Worm (Caenorhabditis elegans) whole organism, late embryonic: ENCODE measurements around the gene srbc-34.

Experiments
- C38D4.7 ChIP-seq: fragments of 200-800 bp; sonication (Bioruptor generic); optimal IDR thresholded peaks from 2 replicates; lab custom pipeline; 2018; ENCODE audit warnings: mild to moderate bottlenecking, missing genetic modification characterization, moderate library complexity, missing compliant biosample characterization
- K02D7.2 ChIP-seq: sonication (generic microtip); optimal IDR thresholded peaks from 2 replicates; lab custom pipeline; 2017; ENCODE audit warnings: mild to moderate bottlenecking, missing genetic modification characterization, missing compliant biosample characterization
- T23F11.4 ChIP-seq: fragments of 200-800 bp; sonication (Bioruptor generic); optimal IDR thresholded peaks from 2 replicates; lab custom pipeline; 2018; ENCODE audit warnings: mild to moderate bottlenecking, missing genetic modification characterization, missing compliant biosample characterization
- ahr-1 ChIP-seq: sonication (generic microtip); optimal IDR thresholded peaks from 2 replicates; lab custom pipeline; 2016; ENCODE audit warnings: missing genetic modification characterization, missing compliant biosample characterization
- ceh-14 ChIP-seq: sonication (generic microtip); optimal IDR thresholded peaks from 2 replicates; lab custom pipeline; 2016; ENCODE audit warnings: missing genotype, missing genetic modification characterization, missing compliant biosample characterization
- ceh-2 ChIP-seq: sonication (generic microtip); optimal IDR thresholded peaks from 2 replicates; lab custom pipeline; 2016; ENCODE audit warnings: missing genotype, missing genetic modification characterization, missing compliant biosample characterization
- ceh-22 ChIP-seq: sonication (generic microtip); optimal IDR thresholded peaks from 2 replicates; lab custom pipeline; 2017; ENCODE audit warnings: missing biosample characterization, missing genetic modification characterization
- ceh-34 ChIP-seq: sonication (generic microtip); optimal IDR thresholded peaks from 2 replicates; lab custom pipeline; 2016; ENCODE audit warnings: mild to moderate bottlenecking, missing genetic modification characterization, missing compliant biosample characterization
- ceh-9 ChIP-seq: sonication (generic microtip); optimal IDR thresholded peaks from 2 replicates; lab custom pipeline; 2016; ENCODE audit warnings: mild to moderate bottlenecking, missing genetic modification characterization, inconsistent platforms, missing compliant biosample characterization
- che-1 ChIP-seq: sonication (generic microtip); optimal IDR thresholded peaks from 2 replicates; lab custom pipeline; 2016; ENCODE audit warnings: mild to moderate bottlenecking, missing genetic modification characterization, missing compliant biosample characterization
- dmd-4 ChIP-seq: sonication (generic microtip); optimal IDR thresholded peaks from 2 replicates; lab custom pipeline; 2016; ENCODE audit warnings: borderline replicate concordance, missing genetic modification characterization, missing compliant biosample characterization
- dve-1 ChIP-seq: sonication (generic microtip); optimal IDR thresholded peaks from 2 replicates; lab custom pipeline; 2017; ENCODE audit warnings: antibody characterized with exemption, mild to moderate bottlenecking, missing genetic modification characterization, missing compliant biosample characterization
- elt-2 ChIP-seq: sonication (generic microtip); optimal IDR thresholded peaks from 2 replicates; lab custom pipeline; 2016; ENCODE audit warnings: missing genetic modification reagents, missing genetic modification characterization, missing compliant biosample characterization
- elt-4 ChIP-seq: sonication (generic microtip); optimal IDR thresholded peaks from 2 replicates; lab custom pipeline; 2016; ENCODE audit warnings: missing genetic modification characterization, missing compliant biosample characterization
- ets-4 ChIP-seq: sonication (generic microtip); optimal IDR thresholded peaks from 2 replicates; lab custom pipeline; 2016; ENCODE audit warnings: missing genetic modification characterization, missing compliant biosample characterization
- fkh-6 ChIP-seq: sonication (generic microtip); optimal IDR thresholded peaks from 2 replicates; lab custom pipeline; 2016; ENCODE audit warnings: missing genetic modification characterization, missing compliant biosample characterization
- gmeb-2 ChIP-seq: sonication (generic microtip); optimal IDR thresholded peaks from 2 replicates; lab custom pipeline; 2016; ENCODE audit warnings: missing genetic modification characterization, inconsistent platforms, missing compliant biosample characterization
- hlh-15 ChIP-seq: sonication (generic microtip); optimal IDR thresholded peaks from 2 replicates; lab custom pipeline; 2016; ENCODE audit warnings: missing genetic modification characterization, missing compliant biosample characterization
- hlh-6 ChIP-seq: sonication (generic microtip); optimal IDR thresholded peaks from 2 replicates; lab custom pipeline; 2016; ENCODE audit warnings: missing genotype, missing genetic modification characterization, missing compliant biosample characterization
- lim-6 ChIP-seq: sonication (generic microtip); optimal IDR thresholded peaks from 2 replicates; lab custom pipeline; 2016; ENCODE audit warnings: missing genetic modification characterization, missing compliant biosample characterization
- lin-11 ChIP-seq: fragments of 200-800 bp; sonication (Bioruptor generic); optimal IDR thresholded peaks from 2 replicates; lab custom pipeline; 2018; ENCODE audit warnings: mild to moderate bottlenecking, missing genetic modification characterization, missing compliant biosample characterization
- madf-2 ChIP-seq: sonication (generic microtip); optimal IDR thresholded peaks from 2 replicates; lab custom pipeline; 2017; ENCODE audit warnings: missing genetic modification characterization, missing compliant biosample characterization
- mec-3 ChIP-seq: sonication (generic microtip); optimal IDR thresholded peaks from 2 replicates; lab custom pipeline; 2016; ENCODE audit warnings: borderline replicate concordance, missing genetic modification characterization, missing compliant biosample characterization
- nfya-1 ChIP-seq: sonication (generic microtip); optimal IDR thresholded peaks from 2 replicates; lab custom pipeline; 2017; ENCODE audit warnings: missing genetic modification characterization, mild to moderate bottlenecking, missing compliant biosample characterization, antibody characterized with exemption, moderate library complexity
- nhr-232 ChIP-seq: sonication (generic microtip); optimal IDR thresholded peaks from 2 replicates; lab custom pipeline; 2016; ENCODE audit warnings: missing genetic modification characterization, missing compliant biosample characterization
- npax-4 ChIP-seq: sonication (generic microtip); optimal IDR thresholded peaks from 2 replicates; lab custom pipeline; 2016; ENCODE audit warnings: missing genetic modification characterization, missing compliant biosample characterization
- pag-3 ChIP-seq: sonication (generic microtip); optimal IDR thresholded peaks from 2 replicates; lab custom pipeline; 2016; ENCODE audit warnings: missing compliant biosample characterization, missing genetic modification characterization, borderline replicate concordance
- pha-4 ChIP-seq: fragments of 150-350 bp; optimal IDR thresholded peaks from 2 replicates; lab custom pipeline; 2018; ENCODE audit warnings: missing biosample characterization, missing genetic modification reagents, missing genetic modification characterization
- ref-2 ChIP-seq: sonication (generic microtip); optimal IDR thresholded peaks from 2 replicates; lab custom pipeline; 2016; ENCODE audit warnings: missing genetic modification characterization, missing compliant biosample characterization
- sdc-2 ChIP-seq: sonication (generic microtip); optimal IDR thresholded peaks from 2 replicates; lab custom pipeline; 2016; ENCODE audit warnings: missing genotype, missing genetic modification characterization, missing compliant biosample characterization
- sox-4 ChIP-seq: sonication (generic microtip); optimal IDR thresholded peaks from 2 replicates; lab custom pipeline; 2017; ENCODE audit warnings: mild to moderate bottlenecking, missing genetic modification characterization, inconsistent platforms, missing compliant biosample characterization
- syd-9 ChIP-seq: sonication (generic microtip); optimal IDR thresholded peaks from 2 replicates; lab custom pipeline; 2016; ENCODE audit warnings: mild to moderate bottlenecking, missing genetic modification characterization, moderate library complexity, missing compliant biosample characterization
- tbx-2 ChIP-seq: sonication (generic microtip); optimal IDR thresholded peaks from 2 replicates; lab custom pipeline; 2016; ENCODE audit warnings: missing genetic modification characterization, missing compliant biosample characterization
- tbx-7 ChIP-seq: sonication (generic microtip); optimal IDR thresholded peaks from 2 replicates; lab custom pipeline; 2016; ENCODE audit warnings: missing genotype, missing genetic modification characterization, missing compliant biosample characterization
- ttx-3 ChIP-seq: sonication (generic microtip); optimal IDR thresholded peaks from 2 replicates; lab custom pipeline; 2016; ENCODE audit warnings: missing genetic modification reagents, missing genetic modification characterization, missing compliant biosample characterization
- unc-3 ChIP-seq, 2 experiments: fragments of 200-800 bp in 1 of 2; sonication (Bioruptor generic) in 1 of 2; sonication (generic microtip) in 1 of 2; conservative IDR thresholded peaks in 1 of 2; optimal IDR thresholded peaks in 1 of 2; 2 replicates each; pipeline versions ENCODE4 v1.3.6 to Lab custom; 2016 to 2022; ENCODE audit warnings: missing compliant biosample characterization in 2 of 2, missing genetic modification characterization in 2 of 2, missing genetic modification reagents in 1 of 2
- unc-42 ChIP-seq: sonication (generic microtip); optimal IDR thresholded peaks from 2 replicates; lab custom pipeline; 2016; ENCODE audit warnings: missing genotype, missing genetic modification characterization, missing compliant biosample characterization

srbc-34 gene

DNA sequence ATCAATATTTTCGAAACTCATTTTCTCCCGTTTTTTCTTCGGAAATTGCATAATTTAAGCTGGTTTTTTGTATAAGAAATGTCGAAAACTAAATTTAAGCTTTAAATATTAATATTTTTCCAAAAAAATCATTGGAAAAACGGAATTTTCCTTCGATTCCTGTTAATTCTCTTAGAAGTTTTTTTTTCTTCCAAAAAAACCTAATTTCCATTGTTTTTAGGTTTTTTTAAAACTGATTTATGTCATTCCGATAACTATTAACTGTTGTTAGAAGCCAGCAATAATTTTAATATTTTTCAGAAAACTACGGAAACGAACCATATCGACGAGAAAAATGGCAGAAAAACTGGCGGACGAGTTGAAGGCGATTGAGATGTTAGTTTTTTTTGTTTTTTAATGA, 4.8 kb upstream of the srbc-34 start, which contains the start of gene fbxa-114:
Gene fbxa-114, plus strand, starts transcription at position 301 of the 400 bp plus-strand sequence.
- TF ChIP-seq ref-2 (tag; lab: Kevin White, UChicago) (no peak), ceh-9 (tag; lab: Kevin White, UChicago) (no peak), che-1 (tag; lab: Kevin White, UChicago) (no peak), dmd-4 (tag; lab: Kevin White, UChicago) (no peak), tbx-7 (no peak), nfya-1 (no peak), K02D7.2 (tag; lab: Kevin White, UChicago) (no peak), dve-1 (tag; lab: Kevin White, UChicago) (no peak), ahr-1 (tag; lab: Kevin White, UChicago) (no peak), ttx-3 (no peak), pag-3 (no peak), lim-6 (tag; lab: Kevin White, UChicago) (no peak), ceh-14 (tag; lab: Kevin White, UChicago) (no peak)
- TF ChIP-seq, all 69 proteins: peak for 0

DNA sequence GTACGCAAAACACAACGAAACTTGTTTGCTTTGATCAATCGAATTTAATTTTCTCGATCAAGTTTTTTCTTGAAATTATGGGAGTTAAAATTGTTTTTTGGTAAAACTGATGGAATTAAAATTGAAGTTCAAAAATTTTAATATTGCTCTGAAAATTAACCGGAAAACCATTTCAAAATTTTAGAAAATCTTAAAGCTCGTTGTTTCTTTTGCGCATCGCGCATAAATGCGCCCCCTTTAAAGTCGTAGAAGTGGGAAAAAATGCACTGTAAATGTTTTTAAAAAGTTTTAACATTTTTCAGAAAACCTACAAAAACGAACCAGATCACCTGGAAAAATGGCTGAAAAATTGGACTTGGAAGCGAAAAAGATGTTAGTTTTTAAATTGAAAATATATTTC, 3.0 kb upstream of the srbc-34 start, which contains the start of gene fbxa-113:
Gene fbxa-113, plus strand, starts transcription at position 301 of the 400 bp plus-strand sequence.
- TF ChIP-seq dmd-4 (tag; lab: Kevin White, UChicago): no peak
- TF ChIP-seq pha-4: no peak
- TF ChIP-seq ceh-34 (tag; lab: Kevin White, UChicago): no peak
- no peak for TF ChIP-seq ceh-2 (tag; lab: Kevin White, UChicago)
- TF ChIP-seq tbx-2 (tag; lab: Kevin White, UChicago): no peak
- no peak for TF ChIP-seq C38D4.7 (GFP tag; lab: Kevin White, UChicago)
- no peak for TF ChIP-seq unc-42 (tag; lab: Kevin White, UChicago)
- TF ChIP-seq che-1 (tag; lab: Kevin White, UChicago): no peak
- TF ChIP-seq sox-4: no peak
- TF ChIP-seq madf-2 (tag; lab: Kevin White, UChicago): no peak
- no peak for TF ChIP-seq nhr-232 (tag; lab: Kevin White, UChicago)
- TF ChIP-seq gmeb-2 (tag; lab: Kevin White, UChicago): no peak

ce11 chrV:20212584-20212983, 6.5 kb downstream of the srbc-34 start, which contains the start of gene Y113G7B.12:
Gene Y113G7B.12, minus strand, starts transcription at chrV:20212684.
- no peak for TF ChIP-seq T23F11.4 (GFP tag; lab: Kevin White, UChicago)
- TF ChIP-seq unc-42 (tag; lab: Kevin White, UChicago): no peak
- no peak for TF ChIP-seq elt-4
- no peak for TF ChIP-seq hlh-6 (tag; lab: Kevin White, UChicago)
- TF ChIP-seq ceh-22 (tag; lab: Kevin White, UChicago): no peak
- no peak for TF ChIP-seq elt-2
- TF ChIP-seq tbx-2 (tag; lab: Kevin White, UChicago): no peak
- no peak for TF ChIP-seq mec-3 (tag; lab: Kevin White, UChicago)
- TF ChIP-seq dve-1 (tag; lab: Kevin White, UChicago): no peak
- TF ChIP-seq lin-11 (tag; lab: Kevin White, UChicago): no peak
- no peak for TF ChIP-seq unc-3 (GFP tag; conservative IDR thresholded peaks at IDR 0.05; lab: Robert Waterston, UW)
- TF ChIP-seq unc-3 (tag; optimal IDR thresholded peaks at IDR 0.05; lab: Kevin White, UChicago): no peak
- no peak for TF ChIP-seq fkh-6
- TF ChIP-seq ceh-34 (tag; lab: Kevin White, UChicago): no peak

DNA sequence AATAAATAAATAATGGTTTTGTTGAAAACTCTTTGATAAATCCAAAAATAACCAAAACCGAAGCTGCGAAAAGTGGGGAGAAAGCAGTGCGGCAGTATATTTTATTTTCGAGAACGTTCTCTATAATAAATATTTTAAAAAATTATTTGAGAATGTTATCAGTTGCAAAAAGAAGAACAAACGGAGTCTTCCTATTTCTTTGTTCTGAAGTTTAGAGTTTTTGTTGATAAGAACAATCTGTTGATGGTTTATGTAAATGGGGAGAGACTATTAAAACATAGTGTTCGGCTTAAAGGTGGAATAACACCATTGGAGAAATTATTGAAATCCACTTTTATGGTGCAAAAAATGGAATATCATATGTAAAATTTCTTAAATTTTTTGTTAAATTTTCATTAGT, 7.0 kb downstream of the srbc-34 start:
- TF ChIP-seq npax-4: no peak
- no peak for TF ChIP-seq ets-4 (tag; lab: Kevin White, UChicago)
- TF ChIP-seq sdc-2 (tag; lab: Kevin White, UChicago): no peak
- no peak for TF ChIP-seq fkh-6
- TF ChIP-seq syd-9 (tag; lab: Kevin White, UChicago): no peak
- TF ChIP-seq hlh-15 (tag; lab: Kevin White, UChicago): no peak
